Worm (Caenorhabditis elegans) whole organism, L4/young adult: ENCODE data around the gene sri-32.
"Not testable (repeated sequence)": the region's sequence is repeated elsewhere in the genome, so short reads cannot be mapped to it uniquely, and the experiment has no call there.

Experiments
- W03F9.2 ChIP-seq: fragments of 150-350 bp; optimal IDR thresholded peaks from 2 replicates; lab custom pipeline; 2014; ENCODE audit warnings: missing biosample characterization, missing genetic modification characterization
- him-1 ChIP-seq: sonication (generic microtip); optimal IDR thresholded peaks from 2 replicates; lab custom pipeline; 2016; ENCODE audit warnings: missing genotype, missing genetic modification reagents, missing genetic modification characterization, missing compliant biosample characterization

- not testable (repeated sequence) for TF ChIP-seq him-1, W03F9.2
These were observed 34.8 kb upstream of the sri-32 start, which contains the start of gene Y27F2A.11 for ce11 chrII:3189038-3189437.
